Worm (Caenorhabditis elegans) whole organism, L2 larva: ENCODE results near the gene F32D8.1.

Source experiments
- aly-2 ChIP-seq: fragments of 150-350 bp; optimal IDR thresholded peaks from 2 replicates; lab custom pipeline; 2014; ENCODE audit warnings: missing biosample characterization, missing genetic modification characterization
- egl-27 ChIP-seq: sonication (generic microtip); optimal IDR thresholded peaks from 3 replicates; lab custom pipeline; 2017; ENCODE audit warnings: missing biosample characterization, missing genetic modification reagents, missing genetic modification characterization
- elt-3 ChIP-seq: sonication (generic microtip); optimal IDR thresholded peaks from 2 replicates; lab custom pipeline; 2017; ENCODE audit warnings: missing biosample characterization, missing genetic modification characterization
- nhr-11 ChIP-seq: fragments of 150-350 bp; optimal IDR thresholded peaks from 2 replicates; lab custom pipeline; 2014; ENCODE audit warnings: missing biosample characterization, missing genetic modification characterization
- snpc-4 ChIP-seq: fragments of 150-350 bp; optimal IDR thresholded peaks from 2 replicates; lab custom pipeline; 2014; ENCODE audit warnings: missing biosample characterization, missing genetic modification characterization
- unc-55 ChIP-seq: fragments of 150-350 bp; sonication (generic microtip); optimal IDR thresholded peaks from 3 replicates; lab custom pipeline; 2014; ENCODE audit warnings: missing biosample characterization, missing genetic modification reagents, missing genetic modification characterization
- ztf-11 ChIP-seq: sonication (generic microtip); optimal IDR thresholded peaks from 2 replicates; lab custom pipeline; 2017; ENCODE audit warnings: missing biosample characterization, missing genetic modification characterization

DNA sequence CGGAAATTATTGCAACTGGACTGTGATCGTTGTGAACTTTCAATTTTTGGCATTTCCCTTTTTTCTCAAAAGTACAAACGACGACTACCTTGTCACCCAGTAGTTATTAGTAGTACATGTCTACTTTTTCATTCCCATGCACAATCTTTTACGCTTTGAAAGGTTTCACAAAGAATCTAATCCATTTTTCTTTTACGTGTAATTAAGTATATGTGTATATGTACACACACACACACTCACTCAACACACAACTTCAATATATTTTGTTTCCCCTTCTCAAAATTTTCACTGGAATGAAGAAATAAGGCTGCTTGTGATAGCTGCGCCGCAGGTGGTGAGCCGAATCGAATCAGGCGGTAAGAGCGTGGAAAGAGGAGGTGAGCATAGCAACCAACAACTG lies 44.1 kb downstream of the F32D8.1 start, which contains the start of gene F58B4.6:
- TF ChIP-seq egl-27 (tag; lab: Kevin White, UChicago) (no peak), nhr-11 (tag; lab: Kevin White, UChicago) (no peak), aly-2 (tag; lab: Kevin White, UChicago) (no peak), unc-55 (no peak), ztf-11 (no peak), snpc-4 (no peak), elt-3 (no peak)
